Worm (Caenorhabditis elegans): ENCODE data around the gene rha-2.

rha-2 gene

DNA sequence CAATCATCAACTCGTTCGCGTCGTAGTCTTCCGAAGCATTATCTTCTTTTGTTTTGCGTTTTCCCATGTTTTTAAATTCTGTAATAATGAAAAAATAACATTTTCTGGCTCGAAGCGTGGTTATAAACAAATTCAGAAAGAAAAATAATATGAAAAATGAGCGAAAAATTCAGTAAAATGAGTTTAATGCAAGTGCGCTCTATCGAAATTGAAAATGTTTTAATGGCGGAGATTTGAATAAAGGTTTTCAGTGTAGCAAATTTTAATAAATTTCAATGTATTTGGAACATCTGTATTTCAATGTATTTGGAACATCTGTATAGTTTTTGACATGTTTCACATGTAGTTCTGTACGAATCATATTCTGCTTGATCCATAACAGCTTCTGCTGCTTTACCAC is at the start of gene rha-2:
rha-2 (minus strand) TSS at position 80 of the 400 bp plus-strand sequence.
- TF ChIP-seq tab-1 (GFP tag; IDR thresholded peaks at IDR 0.05) (no peak), ztf-23 (GFP tag; IDR thresholded peaks at IDR 0.05) (no peak), klf-2 (GFP tag; conservative IDR thresholded peaks at IDR 0.05) (no peak), flt-1 (GFP tag; IDR thresholded peaks at IDR 0.05) (no peak), T22C8.4 (GFP tag; IDR thresholded peaks at IDR 0.05) (no peak), med-1 (GFP tag; optimal IDR thresholded peaks at IDR 0.05; ENCODE audit: insufficient read depth) (no peak)

DNA sequence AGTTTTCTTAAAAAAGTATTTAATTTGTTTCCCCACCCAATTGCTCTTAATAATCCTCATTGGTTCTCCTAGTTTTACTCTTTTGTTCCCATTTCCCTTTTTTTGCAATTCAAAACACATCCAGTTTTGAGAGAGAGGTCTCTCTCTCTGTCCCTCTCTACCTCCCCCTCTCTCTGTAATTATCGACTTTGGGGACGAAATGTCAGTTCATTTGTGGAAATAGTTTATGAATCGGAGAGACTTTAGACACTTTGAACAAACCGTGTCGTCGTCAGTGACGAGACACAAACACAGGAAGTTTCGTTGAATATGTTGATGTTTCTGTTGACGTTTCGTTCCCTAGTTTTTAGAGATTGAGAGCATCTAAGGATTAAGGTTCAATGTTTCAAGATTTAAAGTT is 48.8 kb upstream of the rha-2 start:
- no peak for TF ChIP-seq tab-1 (GFP tag; IDR thresholded peaks at IDR 0.05)
- no peak for TF ChIP-seq T22C8.4 (GFP tag; IDR thresholded peaks at IDR 0.05)
- no peak for TF ChIP-seq klf-2 (GFP tag; conservative IDR thresholded peaks at IDR 0.05)
- no peak for TF ChIP-seq med-1 (GFP tag; optimal IDR thresholded peaks at IDR 0.05; ENCODE audit: insufficient read depth)
- no peak for TF ChIP-seq ref-1 (GFP tag; conservative IDR thresholded peaks at IDR 0.05)
- TF ChIP-seq ztf-29 (GFP tag; IDR thresholded peaks at IDR 0.05), result no peak
- no peak for TF ChIP-seq ztf-23 (GFP tag; IDR thresholded peaks at IDR 0.05)
- no peak for TF ChIP-seq cog-1 (tag; optimal IDR thresholded peaks at IDR 0.05)
- no peak for TF ChIP-seq flt-1 (GFP tag; IDR thresholded peaks at IDR 0.05)

DNA sequence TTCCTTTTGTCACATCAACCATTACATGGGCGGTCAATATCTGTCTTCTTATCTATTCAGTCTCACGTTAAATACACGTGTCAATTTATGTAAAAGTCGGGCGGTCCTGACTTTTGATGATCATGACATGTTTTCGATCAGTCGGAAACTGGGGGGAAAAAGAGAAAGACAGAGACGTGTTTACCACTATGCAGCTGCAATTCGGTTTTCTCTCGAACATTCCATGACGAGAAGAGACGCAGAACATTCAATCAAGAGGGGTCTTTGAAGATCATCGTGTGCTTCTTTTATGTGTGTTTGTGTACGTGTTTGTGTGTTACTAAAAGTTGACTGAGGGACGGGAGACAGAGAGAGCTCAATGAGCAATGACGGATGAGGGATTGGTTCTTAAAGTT is 44.0 kb upstream of the rha-2 start:
- TF ChIP-seq tab-1 (GFP tag; IDR thresholded peaks at IDR 0.05) (no peak), ztf-29 (GFP tag; IDR thresholded peaks at IDR 0.05) (no peak), klf-2 (GFP tag; conservative IDR thresholded peaks at IDR 0.05) (no peak)

DNA sequence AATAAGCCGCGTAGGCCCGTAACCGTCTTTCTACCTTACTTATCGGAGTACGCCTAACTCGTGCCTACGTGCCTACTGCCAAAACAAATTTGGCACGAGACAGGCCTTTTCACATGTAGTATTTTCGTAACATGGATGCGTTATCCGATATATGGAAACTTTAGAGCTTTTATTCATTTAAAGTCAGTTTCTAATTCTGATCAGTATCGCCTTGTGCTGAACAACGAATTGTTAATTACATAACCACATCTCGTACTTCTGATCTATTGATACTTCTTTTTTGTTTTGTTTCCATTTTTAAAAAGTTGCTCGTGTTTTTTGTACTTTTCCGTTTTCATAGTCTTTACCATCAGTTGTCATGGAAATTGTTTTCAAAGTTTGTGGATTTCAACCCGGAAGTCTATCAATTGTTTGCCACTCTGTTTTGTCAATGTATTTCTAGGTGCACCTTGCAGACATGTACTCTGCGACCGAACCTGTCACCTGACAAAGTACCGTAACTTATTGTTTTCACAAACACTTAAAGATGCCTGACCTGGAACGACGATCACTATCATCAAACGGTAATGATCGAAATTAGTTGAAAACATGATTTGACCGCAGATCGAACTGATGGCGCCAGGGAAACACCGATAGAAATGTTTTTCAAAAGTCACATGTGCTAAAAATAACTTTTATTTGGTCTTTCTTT is 43.5 kb upstream of the rha-2 start:
- no peak for TF ChIP-seq ztf-29 (GFP tag; IDR thresholded peaks at IDR 0.05)
- no peak for TF ChIP-seq flt-1 (GFP tag; IDR thresholded peaks at IDR 0.05)
- no peak for TF ChIP-seq T22C8.4 (GFP tag; IDR thresholded peaks at IDR 0.05)
- TF ChIP-seq ztf-23 (GFP tag; IDR thresholded peaks at IDR 0.05), result no peak
- no peak for TF ChIP-seq tab-1 (GFP tag; IDR thresholded peaks at IDR 0.05)
- no peak for TF ChIP-seq klf-2 (GFP tag; conservative IDR thresholded peaks at IDR 0.05)
- no peak for TF ChIP-seq ref-1 (GFP tag; conservative IDR thresholded peaks at IDR 0.05)
- TF ChIP-seq med-1 (GFP tag; optimal IDR thresholded peaks at IDR 0.05; ENCODE audit: insufficient read depth), result no peak
- no peak for TF ChIP-seq cog-1 (tag; optimal IDR thresholded peaks at IDR 0.05)

DNA sequence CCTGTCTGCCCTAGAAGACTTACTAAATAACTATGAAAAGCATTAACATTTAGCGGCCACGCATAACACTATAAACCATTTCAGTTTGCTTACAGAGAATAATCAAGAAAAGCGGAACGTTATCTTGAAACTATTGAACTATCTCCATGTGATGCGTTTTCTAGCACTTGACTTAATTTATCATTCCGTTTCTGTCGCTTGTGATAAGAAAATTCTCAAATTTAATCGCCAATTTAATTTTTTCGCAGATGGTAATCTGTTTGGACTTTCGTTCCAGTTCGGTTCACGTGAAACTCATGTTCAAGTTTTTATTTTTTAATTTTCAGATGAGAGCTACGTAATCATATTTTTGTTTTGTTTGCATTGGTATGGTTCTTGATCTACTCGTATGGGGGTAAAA is 42.6 kb upstream of the rha-2 start:
- TF ChIP-seq flt-1 (GFP tag; IDR thresholded peaks at IDR 0.05) (no peak), med-1 (GFP tag; optimal IDR thresholded peaks at IDR 0.05; ENCODE audit: insufficient read depth) (no peak), ztf-29 (GFP tag; IDR thresholded peaks at IDR 0.05) (no peak), ref-1 (GFP tag; conservative IDR thresholded peaks at IDR 0.05) (no peak), tab-1 (GFP tag; IDR thresholded peaks at IDR 0.05) (no peak), cog-1 (tag; optimal IDR thresholded peaks at IDR 0.05) (no peak), T22C8.4 (GFP tag; IDR thresholded peaks at IDR 0.05) (no peak), klf-2 (GFP tag; conservative IDR thresholded peaks at IDR 0.05) (no peak), ztf-23 (GFP tag; IDR thresholded peaks at IDR 0.05) (no peak)

DNA sequence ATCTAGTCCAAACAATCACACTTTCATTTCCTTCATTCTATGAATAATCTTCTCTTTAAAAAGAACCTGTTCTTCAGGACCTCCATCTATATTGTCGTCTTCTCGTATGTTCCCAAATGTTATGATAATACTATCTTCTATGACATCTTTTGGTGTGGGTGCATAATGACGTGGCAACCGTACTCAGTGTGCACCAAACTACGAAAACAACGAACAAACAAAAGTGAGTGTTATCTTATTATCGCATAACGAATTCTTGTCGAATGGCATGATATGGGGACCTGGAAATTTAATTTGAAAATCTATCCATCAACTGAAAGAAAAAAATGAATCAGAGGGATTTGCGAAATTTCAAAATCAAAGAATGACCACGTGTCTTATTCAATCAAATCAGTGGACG is 41.7 kb upstream of the rha-2 start:
- TF ChIP-seq ztf-23 (GFP tag; IDR thresholded peaks at IDR 0.05) (no peak), ref-1 (GFP tag; conservative IDR thresholded peaks at IDR 0.05) (no peak), tab-1 (GFP tag; IDR thresholded peaks at IDR 0.05) (no peak), T22C8.4 (GFP tag; IDR thresholded peaks at IDR 0.05) (no peak), flt-1 (GFP tag; IDR thresholded peaks at IDR 0.05) (no peak), klf-2 (GFP tag; conservative IDR thresholded peaks at IDR 0.05) (no peak), med-1 (GFP tag; optimal IDR thresholded peaks at IDR 0.05; ENCODE audit: insufficient read depth) (no peak), ztf-29 (GFP tag; IDR thresholded peaks at IDR 0.05) (no peak), cog-1 (tag; optimal IDR thresholded peaks at IDR 0.05) (no peak)

DNA sequence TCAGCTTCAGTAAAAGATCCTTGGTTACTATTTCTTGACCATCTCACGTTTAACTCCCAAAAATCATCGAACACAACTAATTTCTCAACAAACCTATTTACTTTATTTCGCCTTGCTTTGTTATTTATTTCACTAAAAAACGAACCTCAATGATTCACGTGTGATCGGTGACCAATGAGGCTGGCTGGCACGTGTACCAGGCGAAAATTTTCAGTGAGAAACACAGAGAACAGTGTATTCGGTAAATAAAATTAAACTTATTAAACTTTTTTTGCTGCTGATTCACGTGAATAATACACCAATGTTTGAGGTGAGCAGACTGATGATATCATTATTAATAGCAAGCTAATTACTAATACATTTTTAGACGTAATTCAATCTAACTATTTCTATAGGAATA is 41.0 kb upstream of the rha-2 start:
- TF ChIP-seq tab-1 (GFP tag; IDR thresholded peaks at IDR 0.05) (no peak), ref-1 (GFP tag; conservative IDR thresholded peaks at IDR 0.05) (no peak), cog-1 (tag; optimal IDR thresholded peaks at IDR 0.05) (no peak)

DNA sequence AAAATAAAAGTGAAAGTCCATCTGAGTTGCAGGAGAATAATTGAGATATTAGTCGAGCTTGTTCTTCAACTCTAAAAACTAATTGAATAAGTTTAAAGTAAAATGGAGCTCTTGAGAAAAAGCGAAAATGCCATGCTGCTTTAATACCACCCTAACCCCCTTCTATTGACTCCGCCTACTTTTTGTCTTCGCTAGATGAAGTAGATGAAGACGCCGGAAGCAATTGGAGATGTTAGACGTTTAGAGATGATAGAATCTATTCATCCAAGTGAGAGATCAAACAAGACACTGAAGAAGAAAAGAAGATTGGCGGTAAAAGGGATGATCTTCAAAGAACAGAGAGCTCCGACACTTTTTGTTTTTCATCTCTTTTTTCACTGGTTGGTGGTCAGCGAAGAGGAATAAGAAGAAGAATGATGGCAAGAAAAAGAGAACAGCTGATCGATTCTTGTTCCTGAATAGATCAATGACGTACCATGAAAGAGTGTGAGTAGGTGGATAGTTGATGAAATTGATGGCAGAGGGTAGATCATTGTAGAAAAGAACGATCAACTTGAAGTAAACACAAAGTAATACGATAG is 40.1 kb upstream of the rha-2 start:
- no peak for TF ChIP-seq klf-2 (GFP tag; conservative IDR thresholded peaks at IDR 0.05)
- no peak for TF ChIP-seq med-1 (GFP tag; optimal IDR thresholded peaks at IDR 0.05; ENCODE audit: insufficient read depth)

DNA sequence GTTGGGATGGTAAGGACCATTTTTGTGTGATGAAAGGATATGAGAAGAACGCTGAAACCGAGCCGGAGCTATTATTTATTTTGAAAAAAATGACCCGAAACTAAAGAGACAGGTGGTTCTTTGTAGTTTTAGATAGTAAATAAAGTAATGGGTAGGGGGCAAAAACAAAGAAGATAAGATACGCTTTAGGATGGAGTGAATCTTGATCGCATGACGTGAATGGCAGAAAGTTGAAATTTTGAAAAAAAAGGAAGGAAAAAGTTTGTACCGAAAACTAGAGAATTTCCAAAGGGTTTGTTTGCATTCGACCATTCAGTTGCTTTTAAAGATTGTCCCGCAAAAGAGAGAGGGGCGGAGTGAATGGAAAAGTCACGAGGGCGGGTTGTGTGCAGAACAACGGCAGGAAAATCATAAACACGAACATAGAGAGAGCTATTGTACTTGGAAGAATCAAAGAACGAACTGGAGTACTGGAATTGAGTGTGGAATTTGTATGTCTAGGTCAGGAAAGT is 39.6 kb upstream of the rha-2 start, which contains the start of gene F22B7.9:
F22B7.9 (minus strand) TSS at position 51 of the 512 bp plus-strand sequence.
- TF ChIP-seq T22C8.4 (GFP tag; IDR thresholded peaks at IDR 0.05), result no peak
- TF ChIP-seq med-1 (GFP tag; optimal IDR thresholded peaks at IDR 0.05; ENCODE audit: insufficient read depth), result no peak
- no peak for TF ChIP-seq ztf-23 (GFP tag; IDR thresholded peaks at IDR 0.05)
- TF ChIP-seq cog-1 (tag; optimal IDR thresholded peaks at IDR 0.05), result no peak
- TF ChIP-seq tab-1 (GFP tag; IDR thresholded peaks at IDR 0.05), result no peak
- no peak for TF ChIP-seq ref-1 (GFP tag; conservative IDR thresholded peaks at IDR 0.05)
- TF ChIP-seq flt-1 (GFP tag; IDR thresholded peaks at IDR 0.05), result no peak
- TF ChIP-seq klf-2 (GFP tag; conservative IDR thresholded peaks at IDR 0.05), result no peak
- no peak for TF ChIP-seq ztf-29 (GFP tag; IDR thresholded peaks at IDR 0.05)

DNA sequence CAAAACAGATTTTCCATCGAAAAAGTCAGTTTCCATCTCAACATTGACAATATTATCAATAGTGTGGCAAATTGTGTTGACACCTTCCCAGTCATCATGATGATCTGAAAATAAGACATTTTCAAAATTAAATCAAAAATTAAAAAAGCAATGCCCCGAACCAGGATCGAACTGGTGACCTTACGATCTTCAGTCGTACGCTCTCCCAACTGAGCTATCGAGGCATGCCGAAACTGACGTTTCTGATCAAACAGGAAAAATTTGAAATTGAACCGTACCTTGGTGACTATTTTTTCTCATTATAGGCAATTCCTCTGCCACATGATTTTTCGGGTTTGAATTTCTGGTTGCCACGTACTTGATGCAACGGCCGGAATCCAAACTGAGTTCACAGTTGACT is 39.1 kb upstream of the rha-2 start:
- no peak for TF ChIP-seq T22C8.4 (GFP tag; IDR thresholded peaks at IDR 0.05)
- TF ChIP-seq med-1 (GFP tag; optimal IDR thresholded peaks at IDR 0.05; ENCODE audit: insufficient read depth), result no peak
- no peak for TF ChIP-seq ref-1 (GFP tag; conservative IDR thresholded peaks at IDR 0.05)
- TF ChIP-seq tab-1 (GFP tag; IDR thresholded peaks at IDR 0.05), result no peak
- no peak for TF ChIP-seq flt-1 (GFP tag; IDR thresholded peaks at IDR 0.05)

Measured in whole organism, midembryonic.